Worm (Caenorhabditis elegans): ENCODE data around the gene K05F1.10.

Gene K05F1.10

ce11 chrII:5831373-5831772, 26.1 kb upstream of the K05F1.10 start:
- TF ChIP-seq aly-1 (tag; optimal IDR thresholded peaks at IDR 0.05) (no peak), pes-1 (GFP tag; IDR thresholded peaks at IDR 0.05) (no peak), ets-7 (tag; optimal IDR thresholded peaks at IDR 0.05) (no peak), tbx-37 (GFP tag; conservative IDR thresholded peaks at IDR 0.05) (no peak), ama-1 (optimal IDR thresholded peaks at IDR 0.05) (no peak), hmbx-1 (tag; optimal IDR thresholded peaks at IDR 0.05) (no peak), flt-1 (GFP tag; IDR thresholded peaks at IDR 0.05) (no peak), ceh-13 (GFP tag; optimal IDR thresholded peaks at IDR 0.05) (no peak), sea-1 (GFP tag; conservative IDR thresholded peaks at IDR 0.05) (no peak), tra-4 (tag; optimal IDR thresholded peaks at IDR 0.05) (no peak), scrt-1 (GFP tag; IDR thresholded peaks at IDR 0.05) (no peak), hnd-1 (tag; optimal IDR thresholded peaks at IDR 0.05) (no peak), B0310.2 (tag; optimal IDR thresholded peaks at IDR 0.05) (no peak)

- TF ChIP-seq scrt-1 (GFP tag; IDR thresholded peaks at IDR 0.05) (no peak), tbx-11 (GFP tag; IDR thresholded peaks at IDR 0.05) (no peak), tra-4 (tag; optimal IDR thresholded peaks at IDR 0.05) (no peak), F13C5.2 (tag; optimal IDR thresholded peaks at IDR 0.05) (no peak), hmg-4 (GFP tag; optimal IDR thresholded peaks at IDR 0.05) (no peak), ceh-36 (tag; optimal IDR thresholded peaks at IDR 0.05) (no peak), hmbx-1 (tag; optimal IDR thresholded peaks at IDR 0.05) (no peak), ceh-13 (GFP tag; optimal IDR thresholded peaks at IDR 0.05) (no peak), ama-1 (optimal IDR thresholded peaks at IDR 0.05) (no peak), tbx-37 (GFP tag; conservative IDR thresholded peaks at IDR 0.05) (no peak), sea-1 (GFP tag; conservative IDR thresholded peaks at IDR 0.05) (no peak), ets-7 (tag; optimal IDR thresholded peaks at IDR 0.05) (no peak), B0310.2 (tag; optimal IDR thresholded peaks at IDR 0.05) (no peak)
Observed at ce11 chrII:5829940-5830424, 24.7 kb upstream of the K05F1.10 start, which contains the start of gene col-74. Gene col-74, plus strand, starts transcription at chrII:5830374.

- TF ChIP-seq ceh-13 (GFP tag; optimal IDR thresholded peaks at IDR 0.05) (no peak), hnd-1 (tag; optimal IDR thresholded peaks at IDR 0.05) (no peak), ets-7 (tag; optimal IDR thresholded peaks at IDR 0.05) (no peak), tbx-11 (GFP tag; IDR thresholded peaks at IDR 0.05) (no peak), ama-1 (optimal IDR thresholded peaks at IDR 0.05) (no peak), ceh-36 (tag; optimal IDR thresholded peaks at IDR 0.05) (no peak), B0310.2 (tag; optimal IDR thresholded peaks at IDR 0.05) (no peak), flt-1 (GFP tag; IDR thresholded peaks at IDR 0.05) (no peak), F13C5.2 (tag; optimal IDR thresholded peaks at IDR 0.05) (no peak), hmg-4 (GFP tag; optimal IDR thresholded peaks at IDR 0.05) (no peak), hmbx-1 (tag; optimal IDR thresholded peaks at IDR 0.05) (no peak), tra-4 (tag; optimal IDR thresholded peaks at IDR 0.05) (no peak), pes-1 (GFP tag; IDR thresholded peaks at IDR 0.05) (no peak), tbx-37 (GFP tag; conservative IDR thresholded peaks at IDR 0.05) (no peak), scrt-1 (GFP tag; IDR thresholded peaks at IDR 0.05) (no peak), sea-1 (GFP tag; conservative IDR thresholded peaks at IDR 0.05) (no peak)
Observed at ce11 chrII:5828486-5828885, 23.2 kb upstream of the K05F1.10 start, which contains the start of gene ZK1248.11. Gene ZK1248.11, minus strand, starts transcription at chrII:5828586.

ce11 chrII:5827364-5827763, 22.1 kb upstream of the K05F1.10 start, which contains the start of gene tbc-2:
Gene tbc-2, minus strand, starts transcription at chrII:5827443.
- TF ChIP-seq tbx-37 (GFP tag; conservative IDR thresholded peaks at IDR 0.05) (no peak), tra-4 (tag; optimal IDR thresholded peaks at IDR 0.05) (no peak), sea-1 (GFP tag; conservative IDR thresholded peaks at IDR 0.05) (no peak), hmbx-1 (tag; optimal IDR thresholded peaks at IDR 0.05) (no peak), scrt-1 (GFP tag; IDR thresholded peaks at IDR 0.05) (no peak), tbx-11 (GFP tag; IDR thresholded peaks at IDR 0.05) (no peak), ceh-36 (tag; optimal IDR thresholded peaks at IDR 0.05) (no peak), B0310.2 (tag; optimal IDR thresholded peaks at IDR 0.05) (no peak), ama-1 (optimal IDR thresholded peaks at IDR 0.05) (no peak), pes-1 (GFP tag; IDR thresholded peaks at IDR 0.05) (no peak), ets-7 (tag; optimal IDR thresholded peaks at IDR 0.05) (no peak)

ce11 chrII:5820282-5820762, 15.0 kb upstream of the K05F1.10 start, which contains the start of gene ehs-1:
Gene ehs-1, plus strand, starts transcription at chrII:5820712.
- TF ChIP-seq sea-1 (GFP tag; conservative IDR thresholded peaks at IDR 0.05) (no peak), pes-1 (GFP tag; IDR thresholded peaks at IDR 0.05) (no peak), hnd-1 (tag; optimal IDR thresholded peaks at IDR 0.05) (no peak), tra-4 (tag; optimal IDR thresholded peaks at IDR 0.05) (no peak), F13C5.2 (tag; optimal IDR thresholded peaks at IDR 0.05) (no peak)

- TF ChIP-seq B0310.2 (tag; optimal IDR thresholded peaks at IDR 0.05) (no peak), tra-4 (tag; optimal IDR thresholded peaks at IDR 0.05) (no peak)
Observed at ce11 chrII:5819655-5820054, 14.4 kb upstream of the K05F1.10 start.

ce11 chrII:5818298-5818697, 13.0 kb upstream of the K05F1.10 start, which contains the start of gene ZK1248.4:
Gene ZK1248.4, plus strand, starts transcription at chrII:5818598.
- TF ChIP-seq hmbx-1 (tag; optimal IDR thresholded peaks at IDR 0.05) (no peak), B0310.2 (tag; optimal IDR thresholded peaks at IDR 0.05) (no peak), sea-1 (GFP tag; conservative IDR thresholded peaks at IDR 0.05) (no peak), ceh-36 (tag; optimal IDR thresholded peaks at IDR 0.05) (no peak), hnd-1 (tag; optimal IDR thresholded peaks at IDR 0.05) (no peak), ceh-13 (GFP tag; optimal IDR thresholded peaks at IDR 0.05) (no peak), aly-1 (tag; optimal IDR thresholded peaks at IDR 0.05) (no peak), pes-1 (GFP tag; IDR thresholded peaks at IDR 0.05) (no peak), ama-1 (optimal IDR thresholded peaks at IDR 0.05) (no peak), ets-7 (tag; optimal IDR thresholded peaks at IDR 0.05) (no peak), tbx-11 (GFP tag; IDR thresholded peaks at IDR 0.05) (no peak), hmg-4 (GFP tag; optimal IDR thresholded peaks at IDR 0.05) (no peak), flt-1 (GFP tag; IDR thresholded peaks at IDR 0.05) (no peak), tbx-37 (GFP tag; conservative IDR thresholded peaks at IDR 0.05) (no peak), F13C5.2 (tag; optimal IDR thresholded peaks at IDR 0.05) (no peak), tra-4 (tag; optimal IDR thresholded peaks at IDR 0.05) (no peak), scrt-1 (GFP tag; IDR thresholded peaks at IDR 0.05) (no peak)
